Fruit fly (Drosophila melanogaster) whole organism, pupa: ENCODE results near the gene Tim17a2.

ENCODE experiments used
- CG10348 ChIP-seq: fragments of 200-800 bp; sonication (Bioruptor generic); IDR thresholded peaks from 2 replicates; pipeline ENCODE4 v1.3.6; 2022; ENCODE audit warnings: missing biosample characterization, missing genetic modification characterization
- CG12605 ChIP-seq: fragments of 200-800 bp; sonication (Bioruptor generic); IDR thresholded peaks from 2 replicates; pipeline ENCODE4 v1.3.6; 2022; ENCODE audit warnings: missing biosample characterization, missing genetic modification characterization
- CG13204 ChIP-seq: fragments of 200-800 bp; sonication (Bioruptor generic); optimal IDR thresholded peaks from 2 replicates; lab custom pipeline; 2018; ENCODE audit warnings: missing biosample characterization, mild to moderate bottlenecking, missing genetic modification characterization, moderate library complexity
- CG14655 ChIP-seq: fragments of 200-800 bp; sonication (Bioruptor generic); optimal IDR thresholded peaks from 3 replicates; lab custom pipeline; 2017; ENCODE audit warnings: mild to moderate bottlenecking, missing biosample characterization, missing genetic modification reagents, missing genetic modification characterization
- CG15710 ChIP-seq: fragments of 200-800 bp; sonication (Bioruptor generic); optimal IDR thresholded peaks from 2 replicates; lab custom pipeline; 2018; ENCODE audit warnings: missing biosample characterization, mild to moderate bottlenecking, missing genetic modification characterization, moderate library complexity
- CG17806 ChIP-seq: fragments of 200-800 bp; sonication (Bioruptor generic); optimal IDR thresholded peaks from 2 replicates; lab custom pipeline; 2018; ENCODE audit warnings: missing biosample characterization, mild to moderate bottlenecking, missing genetic modification characterization, moderate library complexity
- CG32121 ChIP-seq: fragments of 200-800 bp; sonication (Bioruptor generic); IDR thresholded peaks from 2 replicates; pipeline ENCODE4 v1.3.6; 2022; ENCODE audit warnings: missing biosample characterization, missing genetic modification characterization
- CG34367 ChIP-seq: fragments of 200-800 bp; sonication (Bioruptor generic); optimal IDR thresholded peaks from 2 replicates; lab custom pipeline; 2018; ENCODE audit warnings: missing biosample characterization, mild to moderate bottlenecking, missing genetic modification characterization
- CG4496 ChIP-seq: fragments of 200-800 bp; sonication (Bioruptor generic); IDR thresholded peaks from 3 replicates; pipeline ENCODE4 v1.3.6; 2022; ENCODE audit warnings: missing biosample characterization, missing genetic modification characterization
- CG8159 ChIP-seq: fragments of 200-800 bp; sonication (Bioruptor generic); optimal IDR thresholded peaks from 3 replicates; lab custom pipeline; 2018; ENCODE audit warnings: missing biosample characterization, mild to moderate bottlenecking, missing genetic modification characterization, moderate library complexity
- CG8301 ChIP-seq: fragments of 200-800 bp; sonication (Bioruptor generic); optimal IDR thresholded peaks from 2 replicates; lab custom pipeline; 2018; ENCODE audit warnings: missing biosample characterization, mild to moderate bottlenecking, missing genetic modification characterization
- CG9948 ChIP-seq: fragments of 200-800 bp; sonication (Bioruptor generic); optimal IDR thresholded peaks from 2 replicates; lab custom pipeline; 2018; ENCODE audit warnings: missing biosample characterization, mild to moderate bottlenecking, missing genetic modification characterization, moderate library complexity
- D1 ChIP-seq: fragments of 200-800 bp; sonication (Bioruptor generic); optimal IDR thresholded peaks from 2 replicates; lab custom pipeline; 2018; ENCODE audit warnings: missing biosample characterization, mild to moderate bottlenecking, missing genetic modification characterization, moderate library complexity
- EcR ChIP-seq: fragments of 200-800 bp; sonication (Bioruptor generic); optimal IDR thresholded peaks from 3 replicates; lab custom pipeline; 2019; ENCODE audit warnings: missing biosample characterization, missing genetic modification characterization, mild to moderate bottlenecking, moderate library complexity, missing genetic modification reagents
- Ets98B ChIP-seq: fragments of 200-800 bp; sonication (Bioruptor generic); IDR thresholded peaks from 2 replicates; pipeline ENCODE4 v1.3.6; 2022; ENCODE audit warnings: missing biosample characterization, missing genetic modification characterization
- Pif1A ChIP-seq: fragments of 200-800 bp; sonication (Bioruptor generic); optimal IDR thresholded peaks from 3 replicates; lab custom pipeline; 2016; ENCODE audit warnings: missing biosample characterization, missing genetic modification characterization
- Pif1B ChIP-seq: fragments of 200-800 bp; sonication (Bioruptor generic); optimal IDR thresholded peaks from 3 replicates; lab custom pipeline; 2016; ENCODE audit warnings: missing biosample characterization, missing genetic modification characterization
- Snoo ChIP-seq: fragments of 200-800 bp; sonication (Bioruptor generic); optimal IDR thresholded peaks from 3 replicates; lab custom pipeline; 2017; ENCODE audit warnings: missing biosample characterization, mild to moderate bottlenecking, missing genetic modification characterization, inconsistent platforms
- fd96Ca ChIP-seq: fragments of 200-800 bp; sonication (Bioruptor generic); IDR thresholded peaks from 3 replicates; pipeline ENCODE4 v1.3.6; 2022; ENCODE audit warnings: missing biosample characterization, missing genetic modification characterization
- gl ChIP-seq: fragments of 200-800 bp; sonication (Bioruptor generic); optimal IDR thresholded peaks from 2 replicates; lab custom pipeline; 2018; ENCODE audit warnings: missing biosample characterization, mild to moderate bottlenecking, missing genetic modification characterization
- rn ChIP-seq: fragments of 200-800 bp; sonication (Bioruptor generic); IDR thresholded peaks from 2 replicates; pipeline ENCODE4 v1.3.6; 2022; ENCODE audit warnings: missing biosample characterization, missing genetic modification characterization

The Tim17a2 gene

DNA sequence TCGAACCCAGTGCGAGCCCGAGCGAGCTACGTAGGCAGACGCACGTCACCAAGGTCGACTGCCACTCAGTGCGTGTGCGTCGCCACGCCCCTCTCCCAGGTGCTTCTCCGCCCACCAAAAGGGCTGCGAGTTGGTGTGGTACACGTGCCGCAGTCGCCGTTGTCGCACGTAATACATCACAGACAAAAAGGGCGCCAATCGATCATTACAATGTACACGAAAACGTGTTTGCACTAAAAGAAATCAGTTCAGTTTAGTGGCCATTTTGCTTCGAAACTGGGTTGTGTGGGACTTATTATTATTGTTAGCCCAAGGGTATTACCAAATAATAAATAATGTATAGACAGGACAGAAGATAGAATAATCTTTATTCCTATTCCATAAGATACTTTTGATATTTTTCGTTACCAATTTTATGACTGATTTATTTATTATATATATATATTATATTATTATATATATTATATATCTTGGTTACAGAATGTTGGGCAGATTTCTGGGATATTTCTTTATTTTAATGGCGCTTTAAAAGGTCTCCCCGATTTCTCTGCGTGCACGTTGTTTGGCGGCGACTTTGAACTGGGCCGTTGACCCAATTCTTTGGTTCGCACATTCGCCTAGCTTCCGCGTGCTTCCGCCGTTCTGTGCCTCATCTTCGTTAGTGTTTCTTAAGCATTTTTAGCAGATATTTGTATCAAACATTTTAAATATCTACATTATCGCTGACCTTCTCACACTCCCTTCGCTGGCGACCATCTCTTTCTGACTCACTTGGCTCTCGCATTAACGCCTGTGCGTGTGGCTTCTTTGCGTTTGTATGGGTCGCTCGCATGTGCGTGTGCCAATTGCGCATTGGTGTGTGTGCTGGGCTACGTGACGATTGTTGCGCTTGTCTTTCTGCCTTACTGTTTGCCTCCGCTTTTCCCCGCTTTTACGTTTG, 1.1 kb upstream of the Tim17a2 start:
- TF ChIP-seq EcR (GFP tag; lab: Kevin White, UChicago): peak; percentile 94
- TF ChIP-seq CG12605 (GFP tag; lab: Robert Waterston, UW): no peak
- peak; percentile 65 for TF ChIP-seq CG14655 (GFP tag; lab: Kevin White, UChicago)
- TF ChIP-seq CG15710 (tag; lab: Kevin White, UChicago): peak; percentile 77
- TF ChIP-seq CG4496 (GFP tag; lab: Robert Waterston, UW): 0 out of 3 replicates have a peak, but pooled peaks have one; percentile 12
- TF ChIP-seq Pif1B (GFP tag; lab: Kevin White, UChicago): peak; percentile 61
- TF ChIP-seq Pif1A: peak; percentile 56
- peak; percentile 81 for TF ChIP-seq CG8159
- peak; percentile 49 for TF ChIP-seq D1 (tag; lab: Kevin White, UChicago)
- peak; percentile 36 for TF ChIP-seq Snoo (tag; lab: Kevin White, UChicago)
- TF ChIP-seq CG34367 (tag; lab: Kevin White, UChicago): peak; percentile 37
- TF ChIP-seq CG17806 (tag; lab: Kevin White, UChicago): peak; percentile 62
- no peak for TF ChIP-seq CG10348
- 0 out of 2 replicates have a peak, but pooled peaks have one; percentile 57 for TF ChIP-seq CG32121 (GFP tag; lab: Robert Waterston, UW)
- no peak for TF ChIP-seq Ets98B (GFP tag; lab: Robert Waterston, UW)
- peak; percentile 44 for TF ChIP-seq CG13204 (GFP tag; lab: Kevin White, UChicago)
- peak; percentile 77 for TF ChIP-seq CG9948 (tag; lab: Kevin White, UChicago)
- TF ChIP-seq gl (tag; lab: Kevin White, UChicago): no peak
- TF ChIP-seq rn (GFP tag; lab: Robert Waterston, UW): no peak
- TF ChIP-seq CG8301 (tag; lab: Kevin White, UChicago): peak; percentile 28
- TF ChIP-seq fd96Ca (GFP tag; lab: Robert Waterston, UW): 0 out of 3 replicates have a peak, but pooled peaks have one; percentile 44

DNA sequence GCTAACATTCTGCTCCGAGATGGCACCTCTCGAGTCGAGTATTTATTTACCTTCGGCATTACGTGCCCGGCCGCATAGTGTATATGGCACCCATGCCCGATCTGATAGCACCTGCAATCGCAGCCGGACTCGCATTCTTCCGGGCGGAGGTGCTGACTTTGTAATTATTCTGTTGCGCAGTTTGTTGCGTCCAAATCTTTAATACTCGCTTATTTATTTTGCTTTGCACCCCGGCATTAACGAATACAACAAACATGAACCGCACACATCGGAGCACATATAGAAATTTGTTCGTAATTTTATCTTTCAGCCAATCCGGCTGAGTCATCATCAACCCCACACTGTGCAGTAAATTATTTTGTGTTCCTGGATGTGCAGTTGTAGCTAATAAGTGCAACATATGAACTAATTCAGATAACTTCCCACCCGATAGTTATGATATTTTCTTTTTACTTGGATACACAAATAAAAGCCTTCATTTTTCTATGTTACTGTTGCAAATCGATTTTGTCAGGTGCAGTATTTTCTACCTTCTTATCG, 426 bp downstream of the Tim17a2 start:
- TF ChIP-seq Ets98B (GFP tag; lab: Robert Waterston, UW): no peak
- TF ChIP-seq CG13204 (GFP tag; lab: Kevin White, UChicago): no peak
- TF ChIP-seq CG32121 (GFP tag; lab: Robert Waterston, UW): no peak
- no peak for TF ChIP-seq Pif1B (GFP tag; lab: Kevin White, UChicago)
- TF ChIP-seq CG10348: no peak
- TF ChIP-seq CG15710 (tag; lab: Kevin White, UChicago): no peak
- no peak for TF ChIP-seq gl (tag; lab: Kevin White, UChicago)
- TF ChIP-seq rn (GFP tag; lab: Robert Waterston, UW): no peak
- no peak for TF ChIP-seq CG8301 (tag; lab: Kevin White, UChicago)
- no peak for TF ChIP-seq D1 (tag; lab: Kevin White, UChicago)
- no peak for TF ChIP-seq CG4496 (GFP tag; lab: Robert Waterston, UW)
- no peak for TF ChIP-seq EcR (GFP tag; lab: Kevin White, UChicago)
- TF ChIP-seq CG34367 (tag; lab: Kevin White, UChicago): no peak
- TF ChIP-seq, all 21 proteins: peak for 0

DNA sequence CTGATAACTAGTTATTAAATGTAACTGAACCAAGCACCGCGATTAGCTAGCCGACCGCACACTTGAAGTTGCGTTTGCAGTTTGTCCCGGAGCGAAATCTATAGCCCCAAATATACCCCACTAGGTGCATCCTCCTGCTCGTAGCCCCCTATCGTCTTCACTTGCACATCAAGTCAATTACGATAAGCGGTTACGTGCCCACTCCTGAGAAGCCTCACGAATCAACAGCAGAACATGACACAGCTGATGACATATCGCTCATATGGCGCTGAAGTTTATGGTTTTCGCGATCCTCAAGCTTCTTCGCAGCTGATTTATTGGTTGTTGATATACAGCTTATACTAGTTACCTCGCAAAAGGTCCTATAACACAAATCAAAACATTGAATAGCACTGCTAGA, 1.2 kb downstream of the Tim17a2 start:
- TF ChIP-seq CG9948 (tag; lab: Kevin White, UChicago) (no peak), CG34367 (tag; lab: Kevin White, UChicago) (no peak), EcR (GFP tag; lab: Kevin White, UChicago) (no peak), Snoo (tag; lab: Kevin White, UChicago) (no peak), CG4496 (GFP tag; lab: Robert Waterston, UW) (no peak), CG15710 (tag; lab: Kevin White, UChicago) (no peak), CG17806 (tag; lab: Kevin White, UChicago) (no peak), Pif1A (no peak), rn (GFP tag; lab: Robert Waterston, UW) (no peak), fd96Ca (GFP tag; lab: Robert Waterston, UW) (no peak), D1 (tag; lab: Kevin White, UChicago) (no peak)

DNA sequence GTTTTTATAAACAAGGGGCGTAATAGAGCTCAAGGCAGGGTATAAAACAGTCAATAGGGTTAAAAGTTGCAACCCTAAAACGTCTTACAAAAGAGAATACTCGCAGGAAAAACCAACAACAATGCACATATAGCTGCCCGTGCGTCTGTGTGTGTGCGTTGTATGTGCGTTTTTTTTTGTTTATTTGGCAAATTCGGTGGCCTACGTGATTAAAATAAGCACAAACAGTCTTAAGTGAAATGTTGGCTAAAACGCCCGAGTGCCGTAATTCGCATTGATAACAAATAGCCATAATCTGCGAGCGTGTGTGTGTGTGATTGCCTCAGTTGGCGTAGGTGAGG, 5.4 kb downstream of the Tim17a2 start:
- TF ChIP-seq CG4496 (GFP tag; lab: Robert Waterston, UW) (peak; percentile 14; the same call in 1 of the 3 replicates), CG13204 (GFP tag; lab: Kevin White, UChicago) (no peak)

DNA sequence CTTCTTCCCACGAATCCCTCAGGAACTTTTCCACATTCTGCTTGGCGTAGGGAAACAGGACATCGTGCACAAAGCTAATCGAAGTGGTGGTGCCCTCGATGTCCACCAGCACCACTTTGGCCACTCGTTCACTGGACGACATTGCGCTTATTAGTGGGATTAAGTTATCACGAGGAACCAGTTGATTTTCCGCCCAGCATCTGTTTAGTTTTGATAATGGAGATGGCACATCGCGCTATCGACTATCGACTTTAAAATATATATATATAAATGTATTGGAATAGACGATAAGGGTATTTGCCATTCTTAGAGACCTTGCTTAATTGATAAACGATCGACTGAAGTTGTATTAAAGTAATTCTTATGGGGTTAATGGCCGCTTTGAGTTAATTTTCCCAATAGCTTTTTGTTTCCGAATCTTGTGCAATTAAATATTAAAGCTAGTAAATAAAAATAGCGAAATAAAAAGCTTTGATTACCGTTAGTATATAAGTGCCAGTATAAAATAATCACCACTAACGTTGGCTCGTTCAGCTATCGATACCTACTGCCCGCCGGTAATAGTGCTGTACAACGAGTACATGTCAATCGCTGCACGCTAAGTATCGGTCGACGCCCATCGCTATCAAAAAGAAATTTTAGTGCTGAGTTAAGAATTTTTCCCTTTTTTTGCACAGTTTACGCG, 5.9 kb downstream of the Tim17a2 start, which contains the start of the genes Enoph and Hph:
Gene Enoph, minus strand, starts transcription at position 220 of the 685 bp plus-strand sequence.
Gene Hph, plus strand, starts transcription at position 576 of the 685 bp plus-strand sequence.
- TF ChIP-seq CG12605 (GFP tag; lab: Robert Waterston, UW) (0 out of 2 replicates have a peak, but pooled peaks have one; percentile 9), CG10348 (no peak), CG32121 (GFP tag; lab: Robert Waterston, UW) (0 out of 2 replicates have a peak, but pooled peaks have one; percentile 25), Pif1A (peak; percentile 31), CG8159 (peak; percentile 63), D1 (tag; lab: Kevin White, UChicago) (no peak), EcR (GFP tag; lab: Kevin White, UChicago) (no peak), gl (tag; lab: Kevin White, UChicago) (no peak), CG4496 (GFP tag; lab: Robert Waterston, UW) (peak; percentile 73), CG9948 (tag; lab: Kevin White, UChicago) (peak; percentile 46), Pif1B (GFP tag; lab: Kevin White, UChicago) (peak; percentile 54), CG17806 (tag; lab: Kevin White, UChicago) (peak; percentile 58), Ets98B (GFP tag; lab: Robert Waterston, UW) (no peak), Snoo (tag; lab: Kevin White, UChicago) (peak; percentile 52), fd96Ca (GFP tag; lab: Robert Waterston, UW) (peak; percentile 78), CG8301 (tag; lab: Kevin White, UChicago) (peak; percentile 50), CG13204 (GFP tag; lab: Kevin White, UChicago) (no peak), rn (GFP tag; lab: Robert Waterston, UW) (no peak), CG14655 (GFP tag; lab: Kevin White, UChicago) (no peak), CG15710 (tag; lab: Kevin White, UChicago) (peak; percentile 69), CG34367 (tag; lab: Kevin White, UChicago) (peak; percentile 52)
